Comparison of ENCODE assay signal across 1 fruit fly cellular context in the genomic region with DNA sequence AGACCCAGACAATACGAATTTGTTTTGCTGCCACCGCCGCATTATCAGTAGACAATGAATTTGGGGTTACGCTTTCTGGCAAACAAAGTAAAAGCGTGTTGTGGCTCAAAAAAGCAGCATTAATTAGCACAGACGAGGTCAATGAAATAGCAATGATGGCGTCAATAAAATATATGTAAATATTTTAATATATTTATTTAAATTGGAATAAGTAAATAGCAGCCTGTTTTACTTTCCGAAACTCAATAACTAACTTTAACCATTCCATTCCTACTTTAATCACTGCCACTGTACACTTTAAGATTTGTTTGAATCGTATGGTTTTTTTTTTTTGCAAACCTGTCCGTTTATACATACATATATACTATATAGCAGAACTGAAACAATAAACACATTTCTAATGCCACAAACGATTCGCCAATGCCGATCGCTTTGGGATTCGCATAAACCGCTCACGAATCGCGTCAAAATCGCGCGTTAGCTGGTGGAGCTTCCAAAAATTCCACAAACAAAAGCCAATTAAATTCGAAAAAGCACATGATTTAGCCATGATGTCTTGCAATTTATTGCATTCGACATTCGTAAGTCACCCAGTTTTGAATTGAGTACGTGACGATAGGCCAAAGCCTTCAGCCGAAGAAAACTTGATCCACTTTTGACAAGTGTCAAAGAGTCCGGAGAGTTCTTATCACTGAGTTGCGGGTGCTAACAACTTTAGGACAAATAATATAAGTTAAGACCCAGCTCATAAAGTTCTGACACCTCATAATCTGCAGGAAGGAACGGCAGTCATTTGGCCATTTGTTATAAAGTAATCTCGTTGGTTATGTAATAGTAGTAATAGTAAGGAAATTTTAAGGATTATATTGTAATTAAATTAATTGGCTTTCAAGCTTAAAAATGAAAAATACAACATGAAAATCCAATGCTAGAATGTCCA.
A peak's percentile ranks its signal among the peaks of the same experiment; 100 is the strongest.
TF ChIP-seq lines count a peak whose summit lies in the region.

No protein-coding gene starts in this region.

TF ChIP-seq in whole organism, embryonic, 481 proteins besides CTCF, POLR2A, EP300 and RAD21 (continued from another document):
- TF ChIP-seq Xbp1 (GFP tag; optimal IDR thresholded peaks at IDR 0.05; lab: Kevin White, UChicago) (peak; percentile 25), CG30403 (GFP tag; optimal IDR thresholded peaks at IDR 0.05; lab: Kevin White, UChicago) (peak; percentile 13), CG31224 (GFP tag; IDR thresholded peaks at IDR 0.05; lab: Robert Waterston, UW) (peak; percentile 58), CG13424 (tag; optimal IDR thresholded peaks at IDR 0.05; lab: Kevin White, UChicago) (peak; percentile 27), gcm2 (GFP tag; optimal IDR thresholded peaks at IDR 0.05; lab: Kevin White, UChicago) (no peak), C15 (GFP tag; IDR thresholded peaks at IDR 0.05; lab: Robert Waterston, UW) (0 out of 3 replicates have a peak, but pooled peaks have one; percentile 6), CG12942 (GFP tag; optimal IDR thresholded peaks at IDR 0.05; lab: Kevin White, UChicago) (no peak), Ssrp (tag; optimal IDR thresholded peaks at IDR 0.05; lab: Kevin White, UChicago) (peak; percentile 19), Spps (tag; optimal IDR thresholded peaks at IDR 0.05; lab: Kevin White, UChicago) (no peak), CG11695 (GFP tag; IDR thresholded peaks at IDR 0.05; lab: Robert Waterston, UW) (peak; percentile 67; the same call in 2 of the 3 replicates), hkb (optimal IDR thresholded peaks at IDR 0.05; lab: Kevin White, UChicago) (no peak), hkb (GFP tag; IDR thresholded peaks at IDR 0.05; lab: Robert Waterston, UW) (peak; percentile 59), corto (GFP tag; optimal IDR thresholded peaks at IDR 0.05; lab: Kevin White, UChicago) (no peak), CG4404 (GFP tag; IDR thresholded peaks at IDR 0.05; lab: Robert Waterston, UW) (no peak), CG18764 (GFP tag; optimal IDR thresholded peaks at IDR 0.05; lab: Kevin White, UChicago) (no peak), fd96Cb (tag; optimal IDR thresholded peaks at IDR 0.05; lab: Kevin White, UChicago) (peak; percentile 21), gsb-n (tag; optimal IDR thresholded peaks at IDR 0.05; lab: Kevin White, UChicago) (no peak), CG11085 (GFP tag; IDR thresholded peaks at IDR 0.05; lab: Robert Waterston, UW) (0 out of 2 replicates have a peak, but pooled peaks have one; percentile 34), tio (GFP tag; optimal IDR thresholded peaks at IDR 0.05; lab: Kevin White, UChicago) (peak; percentile 28), CG9727 (GFP tag; optimal IDR thresholded peaks at IDR 0.05; lab: Kevin White, UChicago) (peak; percentile 16), lmd (GFP tag; IDR thresholded peaks at IDR 0.05; lab: Robert Waterston, UW) (peak; percentile 28; the same call in 1 of the 2 replicates), H2.0 (GFP tag; IDR thresholded peaks at IDR 0.05; lab: Robert Waterston, UW) (peak; percentile 56; the same call in 1 of the 2 replicates), CG17359 (tag; optimal IDR thresholded peaks at IDR 0.05; lab: Kevin White, UChicago) (peak; percentile 35), gt (GFP tag; IDR thresholded peaks at IDR 0.05; lab: Robert Waterston, UW) (no peak)
